Worm (Caenorhabditis elegans): ENCODE results near the gene Y44F5A.1.

Gene Y44F5A.1

DNA sequence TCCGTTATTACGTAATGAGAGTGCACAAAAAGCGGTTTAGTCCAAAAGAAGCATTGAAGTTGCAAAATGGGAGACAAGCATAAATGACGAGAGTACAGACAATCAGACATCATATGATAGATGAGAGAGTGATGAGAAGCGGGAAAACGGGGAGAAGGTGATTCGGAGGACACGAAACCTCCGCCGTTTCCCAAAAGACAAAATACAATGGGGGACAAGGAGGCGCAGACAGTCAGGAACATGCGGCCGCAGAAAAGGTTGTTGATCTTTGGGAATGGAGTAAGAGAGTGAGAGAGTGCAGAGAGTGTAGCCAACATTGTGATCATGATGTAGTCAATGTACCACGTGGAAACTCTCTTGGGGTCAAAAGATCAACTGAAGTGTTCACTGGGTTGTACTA is 9.8 kb downstream of the Y44F5A.1 start (continued):
- TF ChIP-seq spr-3 (GFP tag; optimal IDR thresholded peaks at IDR 0.05) (peak; percentile 20), Y75B8A.6 (GFP tag; IDR thresholded peaks at IDR 0.05) (no peak), ama-1 (optimal IDR thresholded peaks at IDR 0.05) (no peak)

DNA sequence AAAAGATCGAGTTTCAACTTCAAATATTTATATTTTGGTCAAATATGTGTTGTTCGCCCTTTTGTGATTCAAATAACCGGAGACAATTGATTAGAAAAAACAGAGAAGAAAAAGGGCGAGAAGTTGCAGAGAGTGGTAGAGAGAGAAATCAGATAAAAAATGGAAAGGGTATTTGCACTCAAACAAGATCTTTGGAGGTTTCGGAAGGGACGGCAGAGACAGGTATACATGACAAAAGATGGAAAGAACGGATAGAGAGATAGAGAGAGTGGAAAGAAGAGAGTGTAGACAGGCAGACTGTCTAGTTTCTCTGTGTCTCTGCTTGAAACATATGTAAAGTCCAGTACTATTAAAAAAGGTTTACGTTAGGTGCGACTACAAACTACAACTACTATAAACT is 11.3 kb downstream of the Y44F5A.1 start:
- TF ChIP-seq ama-1 (optimal IDR thresholded peaks at IDR 0.05) = no peak
- TF ChIP-seq unc-62 (GFP tag; optimal IDR thresholded peaks at IDR 0.05 in 1 of 2) = peak in 1 of 2 experiments; percentile 62
- no peak for TF ChIP-seq unc-62 (tag; optimal IDR thresholded peaks at IDR 0.05)
- TF ChIP-seq R02D3.7 (tag; optimal IDR thresholded peaks at IDR 0.05) = no peak
- TF ChIP-seq ZK337.2 (GFP tag; IDR thresholded peaks at IDR 0.05) = no peak
- no peak for TF ChIP-seq tra-1 (GFP tag; IDR thresholded peaks at IDR 0.05)
- no peak for TF ChIP-seq lir-3 (tag; optimal IDR thresholded peaks at IDR 0.05)
- no peak for TF ChIP-seq egl-43 (GFP tag; IDR thresholded peaks at IDR 0.05)
- TF ChIP-seq fkh-10 (GFP tag; optimal IDR thresholded peaks at IDR 0.05) = no peak
- TF ChIP-seq nhr-111 (GFP tag; optimal IDR thresholded peaks at IDR 0.05) = no peak
- TF ChIP-seq aly-2 (tag; optimal IDR thresholded peaks at IDR 0.05) = no peak
- peak; percentile 41 for TF ChIP-seq mep-1 (tag; optimal IDR thresholded peaks at IDR 0.05)
- peak in 1 of 2 experiments; percentile 36 for TF ChIP-seq mdl-1 (tag; optimal IDR thresholded peaks at IDR 0.05)
- TF ChIP-seq dpl-1 (GFP tag; optimal IDR thresholded peaks at IDR 0.05) = no peak
- TF ChIP-seq F44E2.7 (GFP tag; IDR thresholded peaks at IDR 0.05) = no peak
- TF ChIP-seq lin-15B (tag; optimal IDR thresholded peaks at IDR 0.05) = no peak
- peak; percentile 35 for TF ChIP-seq mxl-3 (GFP tag; optimal IDR thresholded peaks at IDR 0.05)
- TF ChIP-seq jun-1 (tag; optimal IDR thresholded peaks at IDR 0.05) = no peak
- no peak for TF ChIP-seq spr-1 (tag; optimal IDR thresholded peaks at IDR 0.05)
- no peak for TF ChIP-seq madf-5 (GFP tag; IDR thresholded peaks at IDR 0.05)
- no peak for TF ChIP-seq nhr-10 (tag; optimal IDR thresholded peaks at IDR 0.05)
- no peak for TF ChIP-seq daf-16 (GFP tag; optimal IDR thresholded peaks at IDR 0.05)
- TF ChIP-seq daf-16 (tag; optimal IDR thresholded peaks at IDR 0.05) = no peak
- no peak for TF ChIP-seq nhr-42 (GFP tag; IDR thresholded peaks at IDR 0.05)
- TF ChIP-seq zfp-2 (tag; optimal IDR thresholded peaks at IDR 0.05) = no peak
- peak in 1 of 2 experiments; percentile 31 for TF ChIP-seq lsy-2 (tag; optimal IDR thresholded peaks at IDR 0.05)
- no peak for TF ChIP-seq ceh-82 (tag; optimal IDR thresholded peaks at IDR 0.05)
- TF ChIP-seq gei-8 (GFP tag; optimal IDR thresholded peaks at IDR 0.05) = no peak
- no peak for TF ChIP-seq ceh-32 (tag; optimal IDR thresholded peaks at IDR 0.05; ENCODE audit: poor library complexity)
- no peak for TF ChIP-seq F26F4.8 (GFP tag; conservative IDR thresholded peaks at IDR 0.05)
- no peak for TF ChIP-seq snpc-4 (tag; optimal IDR thresholded peaks at IDR 0.05)
- TF ChIP-seq Y48G9A.11 (GFP tag; IDR thresholded peaks at IDR 0.05) = no peak
- TF ChIP-seq aha-1 (tag) = peak; percentile 73
- peak; percentile 61 for TF ChIP-seq nhr-28 (tag; optimal IDR thresholded peaks at IDR 0.05)
- no peak for TF ChIP-seq sdz-12 (GFP tag; optimal IDR thresholded peaks at IDR 0.05)
- no peak for TF ChIP-seq lim-7 (GFP tag; IDR thresholded peaks at IDR 0.05)
- TF ChIP-seq arid-1 (GFP tag; conservative IDR thresholded peaks at IDR 0.05) = no peak
- no peak for TF ChIP-seq mxl-2 (GFP tag; conservative IDR thresholded peaks at IDR 0.05)
- peak; percentile 30 for TF ChIP-seq mes-2 (tag; optimal IDR thresholded peaks at IDR 0.05; ENCODE audit: poor library complexity, severe bottlenecking)
- no peak for TF ChIP-seq lin-1 (GFP tag; IDR thresholded peaks at IDR 0.05)
- TF ChIP-seq zag-1 (tag; optimal IDR thresholded peaks at IDR 0.05) = no peak
- no peak for TF ChIP-seq Y5F2A.4 (GFP tag; optimal IDR thresholded peaks at IDR 0.05)
- no peak for TF ChIP-seq saeg-2 (GFP tag; IDR thresholded peaks at IDR 0.05)
- TF ChIP-seq ces-1 (GFP tag; optimal IDR thresholded peaks at IDR 0.05) = no peak
- TF ChIP-seq ceh-44 (GFP tag; IDR thresholded peaks at IDR 0.05) = no peak
- no peak for TF ChIP-seq nhr-237 (tag; optimal IDR thresholded peaks at IDR 0.05)
- TF ChIP-seq zip-2 (tag; optimal IDR thresholded peaks at IDR 0.05) = no peak
- TF ChIP-seq nhr-76 (tag; optimal IDR thresholded peaks at IDR 0.05) = no peak
- no peak for TF ChIP-seq nhr-77 (tag; optimal IDR thresholded peaks at IDR 0.05)
- TF ChIP-seq cey-2 (tag; optimal IDR thresholded peaks at IDR 0.05; ENCODE audit: borderline replicate concordance, insufficient read depth) = no peak

All from whole organism, L4 larva.